Fruit fly (Drosophila melanogaster) whole organism, embryonic: ENCODE measurements around the gene CG2104.
A peak's percentile ranks its signal among the peaks of the same experiment; 100 is the strongest.

ENCODE experiments used
- Blimp-1 ChIP-seq: fragments of 200-800 bp; sonication (Bioruptor generic); optimal IDR thresholded peaks from 3 replicates; lab custom pipeline; 2018; ENCODE audit warnings: missing biosample characterization, missing genetic modification characterization, mild to moderate bottlenecking, moderate library complexity, missing genetic modification reagents
- CG10543 ChIP-seq: fragments of 200-800 bp; sonication (Bioruptor generic); optimal IDR thresholded peaks from 3 replicates; lab custom pipeline; 2017; ENCODE audit warnings: missing biosample characterization, mild to moderate bottlenecking, missing genetic modification characterization, moderate library complexity
- CG11247 ChIP-seq: fragments of 200-800 bp; sonication (Bioruptor generic); IDR thresholded peaks from 2 replicates; pipeline ENCODE4 v1.3.6; 2022; ENCODE audit warnings: missing biosample characterization, missing genetic modification characterization
- CG11504 ChIP-seq: fragments of 200-800 bp; sonication (Bioruptor generic); optimal IDR thresholded peaks from 3 replicates; lab custom pipeline; 2019; ENCODE audit warnings: missing biosample characterization, mild to moderate bottlenecking, missing genetic modification characterization, moderate library complexity
- CG11695 ChIP-seq: fragments of 200-800 bp; sonication (Bioruptor generic); IDR thresholded peaks from 3 replicates; pipeline ENCODE4 v1.3.6; 2022; ENCODE audit warnings: missing biosample characterization, missing genetic modification characterization
- CG12104 ChIP-seq: fragments of 200-800 bp; sonication (Bioruptor generic); optimal IDR thresholded peaks from 3 replicates; lab custom pipeline; 2016; ENCODE audit warnings: missing biosample characterization, missing genetic modification characterization
- CG13123 ChIP-seq: fragments of 200-800 bp; sonication (Bioruptor generic); optimal IDR thresholded peaks from 2 replicates; lab custom pipeline; 2016; ENCODE audit warnings: missing biosample characterization, missing genetic modification characterization
- CG13296 ChIP-seq: fragments of 200-800 bp; sonication (Bioruptor generic); optimal IDR thresholded peaks from 3 replicates; lab custom pipeline; 2018; ENCODE audit warnings: missing biosample characterization, mild to moderate bottlenecking, missing genetic modification characterization
- CG13775 ChIP-seq: fragments of 200-800 bp; sonication (Bioruptor generic); optimal IDR thresholded peaks from 3 replicates; lab custom pipeline; 2017; ENCODE audit warnings: missing biosample characterization, mild to moderate bottlenecking, missing genetic modification characterization
- CG1529 ChIP-seq: fragments of 200-800 bp; sonication (Bioruptor generic); optimal IDR thresholded peaks from 3 replicates; lab custom pipeline; 2018; ENCODE audit warnings: missing biosample characterization, missing genetic modification characterization
- CG17385 ChIP-seq: fragments of 200-800 bp; sonication (Bioruptor generic); optimal IDR thresholded peaks from 3 replicates; lab custom pipeline; 2018; ENCODE audit warnings: missing biosample characterization, mild to moderate bottlenecking, missing genetic modification characterization
- CG17912 ChIP-seq: fragments of 200-800 bp; sonication (Bioruptor generic); optimal IDR thresholded peaks from 2 replicates; lab custom pipeline; 2018; ENCODE audit warnings: missing biosample characterization, mild to moderate bottlenecking, missing genetic modification characterization
- CG18011 ChIP-seq: fragments of 200-800 bp; sonication (Bioruptor generic); optimal IDR thresholded peaks from 2 replicates; lab custom pipeline; 2017; ENCODE audit warnings: missing biosample characterization, missing genetic modification characterization, mild to moderate bottlenecking, moderate library complexity, missing genotype
- CG18262 ChIP-seq: fragments of 200-800 bp; optimal IDR thresholded peaks from 3 replicates; lab custom pipeline; 2019; ENCODE audit warnings: missing biosample characterization, mild to moderate bottlenecking, missing genetic modification characterization, moderate library complexity
- CG18476 ChIP-seq: fragments of 200-800 bp; sonication (Bioruptor generic); optimal IDR thresholded peaks from 2 replicates; lab custom pipeline; 2016; ENCODE audit warnings: missing biosample characterization, mild to moderate bottlenecking, missing genetic modification characterization
- CG3065 ChIP-seq: fragments of 200-800 bp; sonication (Bioruptor generic); optimal IDR thresholded peaks from 2 replicates; lab custom pipeline; 2016; ENCODE audit warnings: missing biosample characterization, missing genetic modification characterization
- CG3163 ChIP-seq: fragments of 200-800 bp; sonication (Bioruptor generic); optimal IDR thresholded peaks from 3 replicates; lab custom pipeline; 2016; ENCODE audit warnings: missing biosample characterization, missing genetic modification characterization
- CG32532 ChIP-seq: fragments of 200-800 bp; sonication (Bioruptor generic); IDR thresholded peaks from 2 replicates; pipeline ENCODE4 v1.3.6; 2022; ENCODE audit warnings: missing biosample characterization, missing genetic modification characterization
- CG33557 ChIP-seq: fragments of 200-800 bp; sonication (Bioruptor generic); optimal IDR thresholded peaks from 2 replicates; lab custom pipeline; 2019; ENCODE audit warnings: missing biosample characterization, mild to moderate bottlenecking, missing genetic modification characterization, moderate library complexity
- CG6272 ChIP-seq: fragments of 200-800 bp; sonication (Bioruptor generic); IDR thresholded peaks from 2 replicates; pipeline ENCODE4 v1.3.6; 2022; ENCODE audit warnings: missing biosample characterization, missing genetic modification characterization
- CG7963 ChIP-seq: fragments of 200-800 bp; sonication (Bioruptor generic); IDR thresholded peaks from 3 replicates; pipeline ENCODE4 v1.3.6; 2022; ENCODE audit warnings: missing biosample characterization, missing genetic modification characterization; ENCODE audit not compliant: partially characterized antibody
- CG9215 ChIP-seq: fragments of 200-800 bp; sonication (Bioruptor generic); IDR thresholded peaks from 2 replicates; pipeline ENCODE4 v1.3.6; 2022; ENCODE audit warnings: missing biosample characterization, missing genetic modification characterization
- CG9876 ChIP-seq: fragments of 200-800 bp; sonication (Bioruptor generic); optimal IDR thresholded peaks from 2 replicates; lab custom pipeline; 2016; ENCODE audit warnings: missing biosample characterization, missing genetic modification characterization
- CG9932 ChIP-seq: fragments of 200-800 bp; sonication (Bioruptor generic); IDR thresholded peaks from 2 replicates; pipeline ENCODE4 v1.3.6; 2022; ENCODE audit warnings: missing biosample characterization, missing genetic modification characterization
- Dbx ChIP-seq: fragments of 200-800 bp; sonication (Bioruptor generic); IDR thresholded peaks from 3 replicates; pipeline ENCODE4 v1.3.6; 2022; ENCODE audit warnings: missing biosample characterization, missing genetic modification characterization
- HmgD ChIP-seq: fragments of 200-800 bp; sonication (Bioruptor generic); optimal IDR thresholded peaks from 3 replicates; lab custom pipeline; 2016; ENCODE audit warnings: missing biosample characterization, missing genetic modification characterization
- NfI ChIP-seq: fragments of 200-800 bp; sonication (Bioruptor generic); optimal IDR thresholded peaks from 3 replicates; lab custom pipeline; 2018; ENCODE audit warnings: missing biosample characterization, mild to moderate bottlenecking, missing genetic modification characterization, moderate library complexity
- Ravus ChIP-seq: fragments of 200-800 bp; sonication (Bioruptor generic); IDR thresholded peaks from 2 replicates; pipeline ENCODE4 v1.3.6; 2022; ENCODE audit warnings: missing biosample characterization, missing genetic modification characterization
- Xbp1 ChIP-seq: fragments of 200-800 bp; sonication (Bioruptor generic); optimal IDR thresholded peaks from 3 replicates; lab custom pipeline; 2016; ENCODE audit warnings: missing biosample characterization, mild to moderate bottlenecking, missing genetic modification characterization
- ac ChIP-seq: fragments of 200-800 bp; sonication (Bioruptor generic); optimal IDR thresholded peaks from 3 replicates; lab custom pipeline; 2017; ENCODE audit warnings: missing biosample characterization, mild to moderate bottlenecking, missing genetic modification characterization
- chif ChIP-seq, 2 experiments: fragments of 200-800 bp; sonication (Bioruptor generic); optimal IDR thresholded peaks; 3 replicates each; lab custom pipeline; 2016; ENCODE audit warnings: missing biosample characterization in 2 of 2, missing genetic modification characterization in 2 of 2
- dm ChIP-seq: fragments of 200-800 bp; sonication (Bioruptor generic); optimal IDR thresholded peaks from 3 replicates; lab custom pipeline; 2016; ENCODE audit warnings: missing biosample characterization, missing genetic modification characterization
- fd102C ChIP-seq: fragments of 200-800 bp; sonication (Bioruptor generic); optimal IDR thresholded peaks from 2 replicates; lab custom pipeline; 2018; ENCODE audit warnings: missing biosample characterization, mild to moderate bottlenecking, missing genetic modification characterization, moderate library complexity
- mam ChIP-seq: fragments of 200-800 bp; sonication (Bioruptor generic); optimal IDR thresholded peaks from 3 replicates; lab custom pipeline; 2016; ENCODE audit warnings: missing biosample characterization, missing genetic modification characterization
- org-1 ChIP-seq: fragments of 200-800 bp; sonication (Bioruptor generic); optimal IDR thresholded peaks from 2 replicates; lab custom pipeline; 2017; ENCODE audit warnings: missing biosample characterization, missing genetic modification characterization
- phol ChIP-seq: fragments of 200-800 bp; sonication (Bioruptor generic); optimal IDR thresholded peaks from 3 replicates; lab custom pipeline; 2018; ENCODE audit warnings: missing biosample characterization, mild to moderate bottlenecking, missing genetic modification characterization, moderate library complexity
- prd ChIP-seq, 3 experiments: fragments of >200 bp in 2 of 3; fragments of 200-800 bp in 1 of 3; sonication (Bioruptor generic) in 1 of 3; optimal IDR thresholded peaks in 2 of 3; IDR thresholded peaks in 1 of 3; 2 replicates in 2 of 3; 3 replicates in 1 of 3; pipeline versions ENCODE4 v1.3.6 to Lab custom; 2017 to 2022; ENCODE audit warnings: missing biosample characterization in 1 of 3, missing genetic modification characterization in 1 of 3
- pum ChIP-seq: fragments of 200-800 bp; sonication (Bioruptor generic); optimal IDR thresholded peaks from 2 replicates; lab custom pipeline; 2016; ENCODE audit warnings: missing biosample characterization, missing genetic modification characterization
- rib ChIP-seq: fragments of 200-800 bp; sonication (Bioruptor generic); IDR thresholded peaks from 2 replicates; pipeline ENCODE4 v1.3.6; 2022; ENCODE audit warnings: missing biosample characterization, missing genetic modification characterization
- row ChIP-seq: fragments of 200-800 bp; sonication (Bioruptor generic); IDR thresholded peaks from 3 replicates; pipeline ENCODE4 v1.3.6; 2022; ENCODE audit warnings: missing biosample characterization, missing genetic modification characterization
- sens ChIP-seq: fragments of 200-800 bp; sonication (Bioruptor generic); peaks from one replicate; lab custom pipeline; 2016; ENCODE audit warnings: missing biosample characterization, missing genetic modification characterization
- sima ChIP-seq: fragments of 200-800 bp; sonication (Bioruptor generic); optimal IDR thresholded peaks from 2 replicates; lab custom pipeline; 2016; ENCODE audit warnings: missing biosample characterization, missing genetic modification characterization
- sisA ChIP-seq: fragments of 200-800 bp; sonication (Bioruptor generic); IDR thresholded peaks from 2 replicates; pipeline ENCODE4 v1.3.6; 2022; ENCODE audit warnings: missing biosample characterization, missing genetic modification characterization
- so ChIP-seq: fragments of 200-800 bp; sonication (Bioruptor generic); IDR thresholded peaks from 3 replicates; pipeline ENCODE4 v1.3.6; 2022; ENCODE audit warnings: missing biosample characterization, missing genetic modification characterization
- tap ChIP-seq: fragments of 200-800 bp; optimal IDR thresholded peaks from 3 replicates; lab custom pipeline; 2019; ENCODE audit warnings: missing biosample characterization, mild to moderate bottlenecking, missing genetic modification characterization, moderate library complexity
- tgo ChIP-seq: fragments of 200-800 bp; sonication (Bioruptor generic); IDR thresholded peaks from 3 replicates; pipeline ENCODE4 v1.3.6; 2022; ENCODE audit warnings: missing biosample characterization, missing genetic modification characterization
- trh ChIP-seq: fragments of 200-800 bp; sonication (Bioruptor generic); optimal IDR thresholded peaks from 2 replicates; lab custom pipeline; 2016; ENCODE audit warnings: missing biosample characterization, missing genetic modification characterization
- vnd ChIP-seq: fragments of 200-800 bp; sonication (Bioruptor generic); IDR thresholded peaks from 3 replicates; pipeline ENCODE4 v1.3.6; 2022; ENCODE audit warnings: missing biosample characterization, missing genetic modification characterization; ENCODE audit not compliant: partially characterized antibody

The CG2104 gene

DNA sequence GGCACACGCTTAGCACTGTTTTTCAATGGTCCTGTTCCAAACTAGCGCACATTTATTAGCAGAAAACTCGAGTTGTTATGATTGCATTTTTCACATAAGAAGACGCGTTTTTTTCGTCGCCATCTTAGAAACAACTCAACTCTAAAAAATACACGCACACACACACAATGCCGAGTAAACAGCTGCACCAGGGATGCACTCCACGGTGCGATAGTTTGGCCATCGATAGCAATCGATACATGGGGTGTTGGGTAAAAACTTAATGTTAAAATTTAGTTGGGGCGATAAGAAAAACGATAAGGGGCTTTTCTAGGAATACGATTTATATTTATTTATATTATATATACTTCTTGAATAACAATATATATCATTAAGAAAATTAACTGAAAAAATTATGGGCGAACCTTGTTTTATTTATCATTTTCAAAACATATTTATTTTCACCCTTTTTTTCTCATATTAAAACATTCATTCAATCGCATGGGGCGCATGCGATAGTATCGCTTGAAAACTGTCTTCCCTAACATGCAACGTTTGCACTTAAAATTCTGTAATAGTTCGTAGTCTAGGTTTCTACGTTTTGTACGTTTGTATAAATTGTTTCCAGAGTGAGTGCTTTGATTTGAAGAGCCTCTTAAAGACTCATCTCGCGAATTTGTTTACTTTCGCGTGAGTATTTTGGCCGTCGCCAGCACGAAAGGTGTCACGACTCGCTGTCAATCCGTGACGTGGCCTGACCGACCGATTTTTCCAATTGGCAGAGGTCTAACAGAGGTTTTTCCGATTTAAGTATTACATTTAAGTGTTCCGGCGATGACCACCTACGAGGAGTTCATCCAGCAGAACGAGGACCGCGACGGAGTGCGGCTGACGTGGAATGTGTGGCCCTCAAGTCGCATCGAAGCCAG lies 44.3 kb downstream of the CG2104 start, which contains the start of the genes MTA1-like and Sec23 (continued):
- TF ChIP-seq fd102C (GFP tag; lab: Kevin White, UChicago) (no peak), CG9876 (GFP tag; lab: Kevin White, UChicago) (no peak), CG6272 (GFP tag; lab: Robert Waterston, UW) (peak; percentile 68; the same call in 1 of the 2 replicates), vnd (GFP tag; lab: Robert Waterston, UW) (peak; percentile 95), NfI (GFP tag; lab: Kevin White, UChicago) (peak; percentile 33), CG13123 (GFP tag; lab: Kevin White, UChicago) (peak; percentile 12), org-1 (no peak), Dbx (GFP tag; lab: Robert Waterston, UW) (0 out of 3 replicates have a peak, but pooled peaks have one; percentile 20), CG18011 (peak; percentile 27), Xbp1 (peak; percentile 76), CG9215 (GFP tag; lab: Robert Waterston, UW) (peak; percentile 56), CG17912 (GFP tag; lab: Kevin White, UChicago) (peak; percentile 8), CG7963 (peak; percentile 74; the same call in 2 of the 3 replicates), mam (GFP tag; lab: Kevin White, UChicago) (peak; percentile 53), CG18476 (GFP tag; lab: Kevin White, UChicago) (peak; percentile 11), CG3065 (GFP tag; lab: Kevin White, UChicago) (no peak), sima (GFP tag; lab: Kevin White, UChicago) (no peak), CG11504 (tag; lab: Kevin White, UChicago) (no peak), CG13775 (GFP tag; lab: Kevin White, UChicago) (peak; percentile 81), sens (peak; percentile 81), pum (GFP tag; lab: Kevin White, UChicago) (no peak), CG10543 (peak; percentile 66), Ravus (no peak), rib (GFP tag; lab: Robert Waterston, UW) (no peak; the same call in 1 of the 2 replicates), CG33557 (GFP tag; lab: Kevin White, UChicago) (peak; percentile 48), trh (GFP tag; lab: Kevin White, UChicago) (peak; percentile 8), sisA (GFP tag; lab: Robert Waterston, UW) (peak; percentile 55), so (GFP tag; lab: Robert Waterston, UW) (no peak), tap (tag; lab: Kevin White, UChicago) (peak; percentile 46), CG17385 (GFP tag; lab: Kevin White, UChicago) (peak; percentile 29), tgo (GFP tag; lab: Robert Waterston, UW) (peak; percentile 40; the same call in 1 of the 3 replicates), prd (optimal IDR thresholded peaks at IDR 0.05; lab: Kevin White, UChicago) (no peak), prd (GFP tag; IDR thresholded peaks at IDR 0.05; lab: Robert Waterston, UW) (peak; percentile 52; the same call in 1 of the 3 replicates), CG1529 (GFP tag; lab: Kevin White, UChicago) (peak; percentile 14), CG18262 (tag; lab: Kevin White, UChicago) (peak; percentile 75), CG9932 (GFP tag; lab: Robert Waterston, UW) (peak; percentile 80), CG13296 (peak; percentile 46), HmgD (GFP tag; lab: Kevin White, UChicago) (peak; percentile 14), CG32532 (GFP tag; lab: Robert Waterston, UW) (peak; percentile 43; the same call in 1 of the 2 replicates), chif (GFP tag; optimal IDR thresholded peaks at IDR 0.05; lab: Kevin White, UChicago) (no peak), CG12104 (peak; percentile 53), CG3163 (GFP tag; lab: Kevin White, UChicago) (no peak), CG11247 (GFP tag; lab: Robert Waterston, UW) (no peak), phol (peak; percentile 98), ac (GFP tag; lab: Kevin White, UChicago) (no peak), row (peak; percentile 91), CG11695 (0 out of 3 replicates have a peak, but pooled peaks have one; percentile 27), dm (GFP tag; lab: Kevin White, UChicago) (peak; percentile 36), Blimp-1 (GFP tag; lab: Kevin White, UChicago) (no peak)
